Worm (Caenorhabditis elegans): Measurements from ENCODE around the gene T06E8.8.

ce11 chrV:10030992-10031383 lies 12.6 kb upstream of the T06E8.8 start, which contains the start of gene acl-2:
- TF ChIP-seq B0310.2 (tag; optimal IDR thresholded peaks at IDR 0.05) (no peak), aly-1 (tag; optimal IDR thresholded peaks at IDR 0.05) (no peak), pes-1 (GFP tag; IDR thresholded peaks at IDR 0.05) (no peak), ceh-13 (GFP tag; optimal IDR thresholded peaks at IDR 0.05) (no peak), tbx-37 (GFP tag; conservative IDR thresholded peaks at IDR 0.05) (no peak), hnd-1 (tag; optimal IDR thresholded peaks at IDR 0.05) (no peak), ets-7 (tag; optimal IDR thresholded peaks at IDR 0.05) (no peak), ama-1 (optimal IDR thresholded peaks at IDR 0.05) (no peak), sea-1 (GFP tag; conservative IDR thresholded peaks at IDR 0.05) (no peak), tra-4 (tag; optimal IDR thresholded peaks at IDR 0.05) (no peak), F13C5.2 (tag; optimal IDR thresholded peaks at IDR 0.05) (no peak), tbx-11 (GFP tag; IDR thresholded peaks at IDR 0.05) (no peak), flt-1 (GFP tag; IDR thresholded peaks at IDR 0.05) (no peak), ceh-36 (tag; optimal IDR thresholded peaks at IDR 0.05) (no peak)
